Worm (Caenorhabditis elegans): ENCODE results near the gene Y45F3A.9.

Gene Y45F3A.9

ce11 chrIII:10633403-10633674 lies 38.4 kb upstream of the Y45F3A.9 start, which contains the start of gene Y39A1A.9:
Y39A1A.9 (minus strand) TSS chrIII:10633501.
- TF ChIP-seq aly-1 (tag; optimal IDR thresholded peaks at IDR 0.05), result no peak
- no peak for TF ChIP-seq tbx-37 (GFP tag; conservative IDR thresholded peaks at IDR 0.05)
- no peak for TF ChIP-seq F13C5.2 (tag; optimal IDR thresholded peaks at IDR 0.05)
- no peak for TF ChIP-seq pes-1 (GFP tag; IDR thresholded peaks at IDR 0.05)
- no peak for TF ChIP-seq tbx-11 (GFP tag; IDR thresholded peaks at IDR 0.05)
- no peak for TF ChIP-seq ceh-36 (tag; optimal IDR thresholded peaks at IDR 0.05)

ce11 chrIII:10632590-10633402 lies 37.8 kb upstream of the Y45F3A.9 start, which contains the start of gene Y39A1A.10:
Y39A1A.10 (plus strand) TSS chrIII:10632728.
- no peak for TF ChIP-seq scrt-1 (GFP tag; IDR thresholded peaks at IDR 0.05)
- TF ChIP-seq ceh-13 (GFP tag; optimal IDR thresholded peaks at IDR 0.05), result no peak
- no peak for TF ChIP-seq hnd-1 (tag; optimal IDR thresholded peaks at IDR 0.05)
- TF ChIP-seq tbx-11 (GFP tag; IDR thresholded peaks at IDR 0.05), result no peak
- TF ChIP-seq hmg-4 (GFP tag; optimal IDR thresholded peaks at IDR 0.05), result no peak
- no peak for TF ChIP-seq F13C5.2 (tag; optimal IDR thresholded peaks at IDR 0.05)
- no peak for TF ChIP-seq ama-1 (optimal IDR thresholded peaks at IDR 0.05)
- TF ChIP-seq tra-4 (tag; optimal IDR thresholded peaks at IDR 0.05), result no peak
- no peak for TF ChIP-seq aly-1 (tag; optimal IDR thresholded peaks at IDR 0.05)
- TF ChIP-seq tbx-37 (GFP tag; conservative IDR thresholded peaks at IDR 0.05), result no peak

ce11 chrIII:10631870-10632509 lies 37.0 kb upstream of the Y45F3A.9 start:
- TF ChIP-seq flt-1 (GFP tag; IDR thresholded peaks at IDR 0.05), result no peak
- TF ChIP-seq ets-7 (tag; optimal IDR thresholded peaks at IDR 0.05), result no peak
- TF ChIP-seq pes-1 (GFP tag; IDR thresholded peaks at IDR 0.05), result no peak
- no peak for TF ChIP-seq tra-4 (tag; optimal IDR thresholded peaks at IDR 0.05)
- no peak for TF ChIP-seq tbx-37 (GFP tag; conservative IDR thresholded peaks at IDR 0.05)
- no peak for TF ChIP-seq hnd-1 (tag; optimal IDR thresholded peaks at IDR 0.05)
- no peak for TF ChIP-seq sea-1 (GFP tag; conservative IDR thresholded peaks at IDR 0.05)
- TF ChIP-seq hmbx-1 (tag; optimal IDR thresholded peaks at IDR 0.05), result no peak
- TF ChIP-seq B0310.2 (tag; optimal IDR thresholded peaks at IDR 0.05), result no peak
- no peak for TF ChIP-seq scrt-1 (GFP tag; IDR thresholded peaks at IDR 0.05)
- no peak for TF ChIP-seq hmg-4 (GFP tag; optimal IDR thresholded peaks at IDR 0.05)
- TF ChIP-seq aly-1 (tag; optimal IDR thresholded peaks at IDR 0.05), result no peak
- no peak for TF ChIP-seq ceh-13 (GFP tag; optimal IDR thresholded peaks at IDR 0.05)
- TF ChIP-seq F13C5.2 (tag; optimal IDR thresholded peaks at IDR 0.05), result no peak
- TF ChIP-seq tbx-11 (GFP tag; IDR thresholded peaks at IDR 0.05), result no peak
- TF ChIP-seq ceh-36 (tag; optimal IDR thresholded peaks at IDR 0.05), result no peak
- TF ChIP-seq ama-1 (optimal IDR thresholded peaks at IDR 0.05), result no peak

ce11 chrIII:10629795-10630194 lies 34.8 kb upstream of the Y45F3A.9 start:
- TF ChIP-seq hmbx-1 (tag; optimal IDR thresholded peaks at IDR 0.05) (no peak), sea-1 (GFP tag; conservative IDR thresholded peaks at IDR 0.05) (no peak), hnd-1 (tag; optimal IDR thresholded peaks at IDR 0.05) (no peak), ceh-13 (GFP tag; optimal IDR thresholded peaks at IDR 0.05) (no peak), aly-1 (tag; optimal IDR thresholded peaks at IDR 0.05) (no peak), tbx-37 (GFP tag; conservative IDR thresholded peaks at IDR 0.05) (no peak), B0310.2 (tag; optimal IDR thresholded peaks at IDR 0.05) (no peak), ets-7 (tag; optimal IDR thresholded peaks at IDR 0.05) (no peak), F13C5.2 (tag; optimal IDR thresholded peaks at IDR 0.05) (no peak), scrt-1 (GFP tag; IDR thresholded peaks at IDR 0.05) (no peak)

ce11 chrIII:10629043-10629442 lies 34.1 kb upstream of the Y45F3A.9 start, which contains the start of gene swt-4:
swt-4 (minus strand) TSS chrIII:10629143.
- TF ChIP-seq tbx-11 (GFP tag; IDR thresholded peaks at IDR 0.05) (no peak), hmbx-1 (tag; optimal IDR thresholded peaks at IDR 0.05) (no peak), F13C5.2 (tag; optimal IDR thresholded peaks at IDR 0.05) (no peak), ama-1 (optimal IDR thresholded peaks at IDR 0.05) (no peak), hnd-1 (tag; optimal IDR thresholded peaks at IDR 0.05) (no peak), ceh-13 (GFP tag; optimal IDR thresholded peaks at IDR 0.05) (no peak)

DNA sequence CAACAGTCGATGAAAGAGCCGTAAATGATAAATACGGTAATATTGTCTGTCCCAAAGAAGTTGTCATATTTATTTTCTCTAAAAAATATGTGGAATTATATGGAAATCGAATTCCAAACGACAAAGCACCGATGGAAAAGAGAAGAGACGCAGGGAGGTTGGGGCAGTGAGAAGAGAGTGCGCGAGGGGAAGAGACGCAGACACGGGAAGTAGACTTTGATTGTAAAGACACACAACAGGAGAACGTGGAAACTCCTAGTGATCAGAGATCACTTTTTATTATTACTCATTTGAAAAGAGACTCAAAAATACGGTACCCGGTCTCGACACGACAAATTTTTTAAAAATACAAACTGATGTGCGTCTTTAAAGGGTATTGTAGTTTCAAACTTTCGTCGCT lies 33.4 kb upstream of the Y45F3A.9 start:
- TF ChIP-seq hnd-1 (tag; optimal IDR thresholded peaks at IDR 0.05), result no peak
- no peak for TF ChIP-seq aly-1 (tag; optimal IDR thresholded peaks at IDR 0.05)
- TF ChIP-seq flt-1 (GFP tag; IDR thresholded peaks at IDR 0.05), result no peak
- TF ChIP-seq F13C5.2 (tag; optimal IDR thresholded peaks at IDR 0.05), result no peak
- no peak for TF ChIP-seq tra-4 (tag; optimal IDR thresholded peaks at IDR 0.05)
- TF ChIP-seq hmbx-1 (tag; optimal IDR thresholded peaks at IDR 0.05), result no peak
- no peak for TF ChIP-seq pes-1 (GFP tag; IDR thresholded peaks at IDR 0.05)
- no peak for TF ChIP-seq B0310.2 (tag; optimal IDR thresholded peaks at IDR 0.05)
- TF ChIP-seq tbx-37 (GFP tag; conservative IDR thresholded peaks at IDR 0.05), result no peak
- no peak for TF ChIP-seq ama-1 (optimal IDR thresholded peaks at IDR 0.05)
- TF ChIP-seq ceh-36 (tag; optimal IDR thresholded peaks at IDR 0.05), result no peak
- no peak for TF ChIP-seq hmg-4 (GFP tag; optimal IDR thresholded peaks at IDR 0.05)
- no peak for TF ChIP-seq ets-7 (tag; optimal IDR thresholded peaks at IDR 0.05)
- TF ChIP-seq ceh-13 (GFP tag; optimal IDR thresholded peaks at IDR 0.05), result no peak
- TF ChIP-seq sea-1 (GFP tag; conservative IDR thresholded peaks at IDR 0.05), result no peak
- no peak for TF ChIP-seq tbx-11 (GFP tag; IDR thresholded peaks at IDR 0.05)
- TF ChIP-seq scrt-1 (GFP tag; IDR thresholded peaks at IDR 0.05), result no peak

- TF ChIP-seq ama-1 (optimal IDR thresholded peaks at IDR 0.05) (no peak), hmbx-1 (tag; optimal IDR thresholded peaks at IDR 0.05) (peak; percentile 63), sea-1 (GFP tag; conservative IDR thresholded peaks at IDR 0.05) (peak; percentile 89), flt-1 (GFP tag; IDR thresholded peaks at IDR 0.05) (peak; percentile 92), tra-4 (tag; optimal IDR thresholded peaks at IDR 0.05) (peak; percentile 67), tbx-37 (GFP tag; conservative IDR thresholded peaks at IDR 0.05) (peak; percentile 78), tbx-11 (GFP tag; IDR thresholded peaks at IDR 0.05) (peak; percentile 86), scrt-1 (GFP tag; IDR thresholded peaks at IDR 0.05) (peak; percentile 93), F13C5.2 (tag; optimal IDR thresholded peaks at IDR 0.05) (peak; percentile 69), hmg-4 (GFP tag; optimal IDR thresholded peaks at IDR 0.05) (peak; percentile 90), ceh-13 (GFP tag; optimal IDR thresholded peaks at IDR 0.05) (peak; percentile 65), hnd-1 (tag; optimal IDR thresholded peaks at IDR 0.05) (peak; percentile 68), pes-1 (GFP tag; IDR thresholded peaks at IDR 0.05) (peak; percentile 92), ceh-36 (tag; optimal IDR thresholded peaks at IDR 0.05) (peak; percentile 87), aly-1 (tag; optimal IDR thresholded peaks at IDR 0.05) (peak; percentile 90), B0310.2 (tag; optimal IDR thresholded peaks at IDR 0.05) (peak; percentile 47), ets-7 (tag; optimal IDR thresholded peaks at IDR 0.05) (no peak)
Measured at ce11 chrIII:10624564-10624963, 29.6 kb upstream of the Y45F3A.9 start.

Measured in whole organism, early embryonic.